Fruit fly (Drosophila melanogaster): Measurements from ENCODE around the gene CG3164.

CG3164 gene

DNA sequence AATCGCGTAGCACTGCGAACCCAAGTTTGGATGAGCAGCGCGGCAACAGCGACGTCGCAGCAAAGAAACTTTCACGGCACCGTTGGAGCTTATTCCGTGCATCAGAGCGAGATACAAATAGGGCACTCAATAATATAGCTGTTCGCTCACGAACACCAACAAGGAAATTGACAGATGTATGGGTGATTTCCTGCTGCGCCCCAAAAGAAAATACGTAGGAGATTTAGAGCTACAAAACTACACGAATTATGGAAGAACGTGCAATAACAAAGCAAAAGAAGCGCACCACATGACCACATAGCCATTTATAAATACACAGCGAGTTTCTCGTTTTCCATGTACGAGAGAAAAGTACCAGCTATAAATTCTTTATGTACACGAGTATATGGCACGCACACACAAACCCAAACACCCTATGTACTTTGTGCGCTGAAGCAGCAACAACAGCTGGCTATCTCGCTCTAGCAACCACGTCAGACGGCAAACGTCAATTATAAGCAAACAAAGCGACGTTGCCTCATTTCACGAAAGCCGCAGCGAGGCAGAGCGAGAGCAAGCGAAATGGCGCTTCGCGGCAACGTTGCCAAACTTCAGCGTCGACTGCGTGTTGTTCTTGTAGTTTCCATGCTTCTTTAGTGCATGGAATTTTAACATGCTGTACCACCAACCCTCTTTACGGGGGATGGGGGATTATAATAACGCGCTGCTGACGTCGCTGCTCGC, 31.0 kb upstream of the CG3164 start (continued):
- TF ChIP-seq tgo (GFP tag; IDR thresholded peaks at IDR 0.05) (no peak), CG12391 (tag; optimal IDR thresholded peaks at IDR 0.05) (no peak), abd-A (tag; optimal IDR thresholded peaks at IDR 0.05) (peak; percentile 99), CG16863 (GFP tag; optimal IDR thresholded peaks at IDR 0.05) (no peak), ro (GFP tag; IDR thresholded peaks at IDR 0.05) (no peak), CG9797 (GFP tag; optimal IDR thresholded peaks at IDR 0.05) (no peak), CG3726 (GFP tag; IDR thresholded peaks at IDR 0.05) (no peak), CG11504 (tag; optimal IDR thresholded peaks at IDR 0.05) (no peak), ewg (GFP tag; optimal IDR thresholded peaks at IDR 0.05) (no peak), Dref (GFP tag; IDR thresholded peaks at IDR 0.05) (no peak), CG15479 (GFP tag; optimal IDR thresholded peaks at IDR 0.05) (peak; percentile 85), Chrac-16 (GFP tag; optimal IDR thresholded peaks at IDR 0.05) (no peak), esg (GFP tag; conservative IDR thresholded peaks at IDR 0.05) (no peak), CG13287 (GFP tag; IDR thresholded peaks at IDR 0.05; ENCODE audit: partially characterized antibody) (no peak), bab2 (GFP tag; optimal IDR thresholded peaks at IDR 0.05) (no peak), schlank (tag; optimal IDR thresholded peaks at IDR 0.05) (peak; percentile 3), pita (GFP tag; optimal IDR thresholded peaks at IDR 0.05) (no peak), luna (GFP tag; optimal IDR thresholded peaks at IDR 0.05) (no peak), Neu2 (GFP tag; optimal IDR thresholded peaks at IDR 0.05; ENCODE audit: borderline replicate concordance) (no peak), Bgb (GFP tag; IDR thresholded peaks at IDR 0.05; ENCODE audit: partially characterized antibody) (no peak), Lhr (GFP tag; optimal IDR thresholded peaks at IDR 0.05) (no peak), Scr (GFP tag; IDR thresholded peaks at IDR 0.05; ENCODE audit: partially characterized antibody) (no peak), croc (GFP tag; conservative IDR thresholded peaks at IDR 0.05) (no peak), bbx (GFP tag; IDR thresholded peaks at IDR 0.05; ENCODE audit: partially characterized antibody) (no peak), Fer1 (GFP tag; optimal IDR thresholded peaks at IDR 0.05) (peak; percentile 52), jumu (GFP tag; optimal IDR thresholded peaks at IDR 0.05) (no peak), CG6654 (GFP tag; optimal IDR thresholded peaks at IDR 0.05) (no peak), CG15601 (tag; optimal IDR thresholded peaks at IDR 0.05) (no peak), wor (GFP tag; IDR thresholded peaks at IDR 0.05) (no peak), ind (GFP tag; optimal IDR thresholded peaks at IDR 0.05) (no peak), CHES-1-like (GFP tag; optimal IDR thresholded peaks at IDR 0.05) (peak; percentile 11), zfh1 (GFP tag; IDR thresholded peaks at IDR 0.05) (no peak), Ada2b (GFP tag; IDR thresholded peaks at IDR 0.05) (no peak), tio (GFP tag; optimal IDR thresholded peaks at IDR 0.05) (no peak), CG14860 (GFP tag; IDR thresholded peaks at IDR 0.05; ENCODE audit: partially characterized antibody) (no peak), br (optimal IDR thresholded peaks at IDR 0.05) (no peak), Asciz (GFP tag; optimal IDR thresholded peaks at IDR 0.05) (no peak), ase (GFP tag; IDR thresholded peaks at IDR 0.05) (no peak), PHDP (tag; optimal IDR thresholded peaks at IDR 0.05) (peak; percentile 8), CG31365 (tag; optimal IDR thresholded peaks at IDR 0.05) (no peak), knrl (GFP tag; IDR thresholded peaks at IDR 0.05; ENCODE audit: partially characterized antibody) (no peak), disco-r (GFP tag; optimal IDR thresholded peaks at IDR 0.05) (no peak), CG9876 (GFP tag; optimal IDR thresholded peaks at IDR 0.05) (no peak), NK7.1 (GFP tag; optimal IDR thresholded peaks at IDR 0.05) (no peak), ERR (GFP tag; optimal IDR thresholded peaks at IDR 0.05) (no peak), gcm2 (GFP tag; optimal IDR thresholded peaks at IDR 0.05) (no peak), CG11093 (GFP tag; IDR thresholded peaks at IDR 0.05) (no peak; the same call in 2 of the 3 replicates), p53 (GFP tag; optimal IDR thresholded peaks at IDR 0.05) (no peak), CG3847 (GFP tag; IDR thresholded peaks at IDR 0.05) (no peak), CG4707 (GFP tag; optimal IDR thresholded peaks at IDR 0.05) (peak; percentile 28)

Data from whole organism, embryonic.